Worm (Caenorhabditis elegans) whole organism, L2 larva: Measurements from ENCODE around the gene pgp-11.
A peak's percentile ranks its signal among the peaks of the same experiment; 100 is the strongest.

Experiments
- C34F6.9 ChIP-seq: fragments of 150-350 bp; optimal IDR thresholded peaks from 2 replicates; lab custom pipeline; 2014; ENCODE audit warnings: missing biosample characterization, missing genetic modification characterization
- R02D3.7 ChIP-seq: fragments of 150-350 bp; optimal IDR thresholded peaks from 2 replicates; lab custom pipeline; 2014; ENCODE audit warnings: missing biosample characterization, missing genetic modification characterization
- Y55F3AM.14 ChIP-seq: fragments of 200-800 bp; sonication (Bioruptor generic); optimal IDR thresholded peaks from 2 replicates; lab custom pipeline; 2018; ENCODE audit warnings: mild to moderate bottlenecking, missing genetic modification characterization, missing compliant biosample characterization
- ZK546.5 ChIP-seq: sonication (generic microtip); optimal IDR thresholded peaks from 2 replicates; lab custom pipeline; 2017; ENCODE audit warnings: missing biosample characterization, missing genetic modification characterization
- blmp-1 ChIP-seq: sonication (generic microtip); optimal IDR thresholded peaks from 2 replicates; lab custom pipeline; 2017; ENCODE audit warnings: missing genetic modification characterization, mild to moderate bottlenecking, missing compliant biosample characterization, antibody characterized with exemption, moderate library complexity; ENCODE audit not compliant: insufficient read depth
- ceh-16 ChIP-seq: fragments of 150-350 bp; optimal IDR thresholded peaks from 2 replicates; lab custom pipeline; 2014; ENCODE audit warnings: missing biosample characterization, missing genetic modification characterization
- ceh-82 ChIP-seq: fragments of 150-350 bp; optimal IDR thresholded peaks from 2 replicates; lab custom pipeline; 2014; ENCODE audit warnings: missing biosample characterization, missing genetic modification characterization
- dmd-4 ChIP-seq: sonication (generic microtip); optimal IDR thresholded peaks from 2 replicates; lab custom pipeline; 2017; ENCODE audit warnings: missing biosample characterization, missing genetic modification characterization
- egl-27 ChIP-seq: sonication (generic microtip); optimal IDR thresholded peaks from 3 replicates; lab custom pipeline; 2017; ENCODE audit warnings: missing biosample characterization, missing genetic modification reagents, missing genetic modification characterization
- fos-1 ChIP-seq: fragments of 150-350 bp; optimal IDR thresholded peaks from 2 replicates; lab custom pipeline; 2014; ENCODE audit warnings: missing biosample characterization, missing genetic modification characterization
- lin-11 ChIP-seq: fragments of 150-350 bp; sonication (generic microtip); optimal IDR thresholded peaks from 2 replicates; lab custom pipeline; 2014; ENCODE audit warnings: missing biosample characterization, missing genetic modification characterization, inconsistent platforms, mixed read lengths
- lin-13 ChIP-seq: fragments of 150-350 bp; optimal IDR thresholded peaks from 2 replicates; lab custom pipeline; 2014; ENCODE audit warnings: missing biosample characterization, missing genetic modification reagents, missing genetic modification characterization
- lin-39 ChIP-seq: fragments of 150-350 bp; optimal IDR thresholded peaks from 2 replicates; lab custom pipeline; 2014; ENCODE audit warnings: missing biosample characterization, missing genetic modification reagents, missing genetic modification characterization
- lsy-2 ChIP-seq, 2 experiments: fragments of 150-350 bp in 1 of 2; sonication (generic microtip) in 1 of 2; optimal IDR thresholded peaks; 2 replicates each; lab custom pipeline; 2014 to 2017; ENCODE audit warnings: missing biosample characterization in 2 of 2, missing genetic modification characterization in 2 of 2
- mab-5 ChIP-seq: fragments of 150-350 bp; optimal IDR thresholded peaks from 2 replicates; lab custom pipeline; 2014; ENCODE audit warnings: missing biosample characterization, missing genetic modification characterization
- mbf-1 ChIP-seq: sonication (generic microtip); optimal IDR thresholded peaks from 2 replicates; lab custom pipeline; 2017; ENCODE audit warnings: missing biosample characterization, missing genetic modification characterization
- nhr-11 ChIP-seq: fragments of 150-350 bp; optimal IDR thresholded peaks from 2 replicates; lab custom pipeline; 2014; ENCODE audit warnings: missing biosample characterization, missing genetic modification characterization
- nhr-12 ChIP-seq: fragments of 150-350 bp; optimal IDR thresholded peaks from 2 replicates; lab custom pipeline; 2014; ENCODE audit warnings: missing biosample characterization, missing genetic modification characterization
- nhr-21 ChIP-seq: fragments of 150-350 bp; optimal IDR thresholded peaks from 2 replicates; lab custom pipeline; 2014; ENCODE audit warnings: missing biosample characterization, missing genetic modification characterization
- nhr-23 ChIP-seq: fragments of 150-350 bp; optimal IDR thresholded peaks from 2 replicates; lab custom pipeline; 2014; ENCODE audit warnings: missing biosample characterization, missing genetic modification reagents, missing genetic modification characterization
- nhr-77 ChIP-seq: fragments of 150-350 bp; optimal IDR thresholded peaks from 2 replicates; lab custom pipeline; 2014; ENCODE audit warnings: missing biosample characterization, missing genetic modification characterization
- peb-1 ChIP-seq: fragments of 150-350 bp; optimal IDR thresholded peaks from 2 replicates; lab custom pipeline; 2014; ENCODE audit warnings: missing biosample characterization, missing genetic modification characterization
- sma-3 ChIP-seq: sonication (generic microtip); optimal IDR thresholded peaks from 2 replicates; lab custom pipeline; 2016; ENCODE audit warnings: missing genetic modification reagents, missing genetic modification characterization, missing compliant biosample characterization
- snpc-4 ChIP-seq: fragments of 150-350 bp; optimal IDR thresholded peaks from 2 replicates; lab custom pipeline; 2014; ENCODE audit warnings: missing biosample characterization, missing genetic modification characterization
- unc-39 ChIP-seq: fragments of 150-350 bp; optimal IDR thresholded peaks from 2 replicates; lab custom pipeline; 2014; ENCODE audit warnings: missing biosample characterization, missing genetic modification characterization
- unc-55 ChIP-seq: fragments of 150-350 bp; sonication (generic microtip); optimal IDR thresholded peaks from 3 replicates; lab custom pipeline; 2014; ENCODE audit warnings: missing biosample characterization, missing genetic modification reagents, missing genetic modification characterization
- zag-1 ChIP-seq: fragments of 150-350 bp; optimal IDR thresholded peaks from 2 replicates; lab custom pipeline; 2014; ENCODE audit warnings: missing biosample characterization, missing genetic modification characterization
- ztf-4 ChIP-seq: fragments of 150-350 bp; optimal IDR thresholded peaks from 2 replicates; lab custom pipeline; 2014; ENCODE audit warnings: missing biosample characterization, missing genetic modification characterization

The pgp-11 gene

DNA sequence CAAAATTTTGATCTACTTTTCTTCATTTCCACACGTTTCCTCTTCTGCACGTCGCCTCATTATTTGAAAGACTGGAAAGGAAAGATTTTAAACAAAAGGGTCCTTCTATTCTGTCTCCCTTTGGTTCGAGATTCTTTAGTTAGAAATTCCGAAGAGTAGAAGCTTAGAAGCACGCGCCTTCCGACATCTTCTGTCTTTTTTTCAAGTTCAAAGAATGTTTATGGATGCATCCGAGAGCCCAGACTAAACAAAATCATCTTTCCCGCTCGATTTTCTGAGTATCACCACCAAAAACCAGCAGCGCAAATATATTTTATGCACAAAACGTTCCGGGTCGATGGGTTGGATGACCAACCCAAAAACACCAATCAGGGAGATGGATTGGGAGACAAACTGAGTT is 20.0 kb downstream of the pgp-11 start:
- TF ChIP-seq nhr-21: no peak
- TF ChIP-seq egl-27 (tag; lab: Kevin White, UChicago): no peak
- TF ChIP-seq nhr-77 (tag; lab: Kevin White, UChicago): no peak
- TF ChIP-seq mbf-1 (tag; lab: Kevin White, UChicago): no peak
- TF ChIP-seq nhr-11: no peak
- no peak for TF ChIP-seq fos-1 (tag; lab: Kevin White, UChicago)

DNA sequence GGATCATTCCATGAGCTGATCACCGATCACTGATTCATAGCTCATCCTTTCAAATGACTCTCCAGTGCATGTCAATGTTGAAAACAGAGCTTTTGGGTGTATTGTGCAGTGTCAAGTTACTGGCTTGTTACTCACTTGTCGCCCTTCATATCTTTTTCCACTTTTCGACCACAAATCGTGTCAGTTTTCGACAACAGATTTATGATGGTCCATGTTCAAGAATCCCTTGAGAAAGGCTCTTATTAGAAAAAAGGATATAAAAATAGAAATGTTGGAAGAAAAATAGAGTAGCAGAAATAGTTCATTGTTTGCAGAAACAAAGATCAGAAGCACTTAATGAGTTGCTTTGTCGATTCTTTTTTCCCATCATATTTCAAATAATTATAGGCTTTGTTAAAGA is 20.6 kb downstream of the pgp-11 start:
- TF ChIP-seq dmd-4 (no peak), lin-13 (GFP tag; lab: Kevin White, UChicago) (no peak), peb-1 (tag; lab: Kevin White, UChicago) (no peak), ZK546.5 (tag; lab: Kevin White, UChicago) (no peak), blmp-1 (tag; lab: Kevin White, UChicago) (no peak), ceh-82 (tag; lab: Kevin White, UChicago) (no peak), R02D3.7 (tag; lab: Kevin White, UChicago) (no peak)
- TF ChIP-seq, all 48 proteins: peak for 0

- TF ChIP-seq mab-5 (tag; lab: Kevin White, UChicago): peak; percentile 60
- peak; percentile 2 for TF ChIP-seq unc-55 (GFP tag; lab: Kevin White, UChicago)
- no peak for TF ChIP-seq lin-13 (GFP tag; lab: Kevin White, UChicago)
- no peak for TF ChIP-seq R02D3.7 (tag; lab: Kevin White, UChicago)
These were observed 23.0 kb downstream of the pgp-11 start for ce11 chrII:7981084-7981483.

- TF ChIP-seq nhr-21 (peak; percentile 60), egl-27 (tag; lab: Kevin White, UChicago) (no peak), lsy-2 (tag; optimal IDR thresholded peaks at IDR 0.05; lab: Kevin White, UChicago) (peak in 1 of 2 experiments; percentile 24), C34F6.9 (peak; percentile 8), Y55F3AM.14 (no peak), sma-3 (GFP tag; lab: Kevin White, UChicago) (no peak), dmd-4 (peak; percentile 14), ceh-82 (tag; lab: Kevin White, UChicago) (no peak)
These were observed 26.5 kb downstream of the pgp-11 start for ce11 chrII:7977513-7977912.

ce11 chrII:7976308-7976707 is 27.7 kb downstream of the pgp-11 start, which contains the start of gene DH11.5:
DH11.5 (plus strand) TSS chrII:7976608.
- no peak for TF ChIP-seq ceh-16 (tag; lab: Kevin White, UChicago)
- TF ChIP-seq dmd-4: no peak
- no peak for TF ChIP-seq lin-39 (tag; lab: Kevin White, UChicago)
- no peak for TF ChIP-seq fos-1 (tag; lab: Kevin White, UChicago)
- no peak for TF ChIP-seq C34F6.9
- TF ChIP-seq blmp-1 (tag; lab: Kevin White, UChicago): no peak
- no peak for TF ChIP-seq nhr-12 (tag; lab: Kevin White, UChicago)
- no peak for TF ChIP-seq mab-5 (tag; lab: Kevin White, UChicago)
- no peak for TF ChIP-seq zag-1 (tag; lab: Kevin White, UChicago)
- no peak for TF ChIP-seq ztf-4 (tag; lab: Kevin White, UChicago)
- TF ChIP-seq unc-39 (tag; lab: Kevin White, UChicago): no peak

ce11 chrII:7974189-7974823 is 29.8 kb downstream of the pgp-11 start:
- peak; percentile 7 for TF ChIP-seq unc-55 (GFP tag; lab: Kevin White, UChicago)
- no peak for TF ChIP-seq ZK546.5 (tag; lab: Kevin White, UChicago)
- no peak for TF ChIP-seq nhr-12 (tag; lab: Kevin White, UChicago)
- TF ChIP-seq snpc-4 (tag; lab: Kevin White, UChicago): no peak

DNA sequence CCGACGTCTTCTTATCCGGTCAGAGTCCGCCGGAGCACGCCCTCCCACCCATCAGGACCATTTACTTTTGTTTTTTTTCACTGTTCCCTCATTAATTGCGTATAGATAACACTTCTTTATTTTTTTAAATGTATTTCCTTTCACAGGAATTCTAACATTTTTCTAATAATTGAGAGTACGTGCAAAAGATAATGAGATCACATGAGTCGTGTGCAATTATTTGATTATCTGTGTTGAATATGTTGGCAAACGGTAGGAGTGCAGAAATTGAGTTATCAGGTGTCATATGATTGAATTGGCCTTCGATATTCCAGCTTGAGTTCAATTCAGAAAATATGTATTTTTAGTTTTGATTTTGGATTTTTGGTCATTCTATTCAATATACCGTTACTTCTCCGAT is 35.7 kb downstream of the pgp-11 start:
- TF ChIP-seq nhr-11 (no peak), fos-1 (tag; lab: Kevin White, UChicago) (no peak), C34F6.9 (peak; percentile 8), unc-39 (tag; lab: Kevin White, UChicago) (no peak), nhr-23 (tag; lab: Kevin White, UChicago) (no peak), lin-11 (tag; lab: Kevin White, UChicago) (no peak), lin-13 (GFP tag; lab: Kevin White, UChicago) (no peak), peb-1 (tag; lab: Kevin White, UChicago) (no peak)
- TF ChIP-seq, all 48 proteins: peak for 1
